Worm (Caenorhabditis elegans): Measurements from ENCODE around the gene C41H7.9.

Gene C41H7.9

ce11 chrII:2976597-2976996 is 35.4 kb downstream of the C41H7.9 start, which contains the start of gene nhr-88:
Gene nhr-88, plus strand, starts transcription at chrII:2976639.
- TF ChIP-seq lin-11 (tag; optimal IDR thresholded peaks at IDR 0.05) (peak; percentile 53), sma-9 (GFP tag; optimal IDR thresholded peaks at IDR 0.05) (peak; percentile 31), sma-9 (tag; optimal IDR thresholded peaks at IDR 0.05) (no peak), mdl-1 (tag; optimal IDR thresholded peaks at IDR 0.05) (peak in 1 of 2 experiments; percentile 35), nhr-21 (tag; optimal IDR thresholded peaks at IDR 0.05) (no peak), unc-55 (GFP tag; optimal IDR thresholded peaks at IDR 0.05) (peak; percentile 36), unc-39 (tag; optimal IDR thresholded peaks at IDR 0.05) (no peak), nhr-129 (tag; optimal IDR thresholded peaks at IDR 0.05) (peak; percentile 19), lsy-2 (tag; optimal IDR thresholded peaks at IDR 0.05) (peak in 1 of 2 experiments; percentile 37), elt-1 (tag; optimal IDR thresholded peaks at IDR 0.05) (no peak), crh-2 (tag; optimal IDR thresholded peaks at IDR 0.05) (peak; percentile 27), egl-27 (tag; optimal IDR thresholded peaks at IDR 0.05) (peak; percentile 11), Y55F3AM.14 (GFP tag; optimal IDR thresholded peaks at IDR 0.05) (peak; percentile 13), C34F6.9 (tag; optimal IDR thresholded peaks at IDR 0.05) (peak; percentile 4), F13H6.1 (tag; optimal IDR thresholded peaks at IDR 0.05) (peak; percentile 11), ama-1 (optimal IDR thresholded peaks at IDR 0.05) (peak; percentile 72), zag-1 (tag; optimal IDR thresholded peaks at IDR 0.05) (peak; percentile 56)

- TF ChIP-seq lin-11 (tag; optimal IDR thresholded peaks at IDR 0.05) (no peak), lsy-2 (tag; optimal IDR thresholded peaks at IDR 0.05) (peak in 1 of 2 experiments; percentile 24), peb-1 (tag; optimal IDR thresholded peaks at IDR 0.05) (no peak), fos-1 (tag; optimal IDR thresholded peaks at IDR 0.05) (peak; percentile 69), nhr-12 (tag; optimal IDR thresholded peaks at IDR 0.05) (no peak), egl-27 (tag; optimal IDR thresholded peaks at IDR 0.05) (no peak), mdl-1 (tag; optimal IDR thresholded peaks at IDR 0.05) (peak in 1 of 2 experiments; percentile 3), nhr-129 (tag; optimal IDR thresholded peaks at IDR 0.05) (no peak), nhr-25 (tag; optimal IDR thresholded peaks at IDR 0.05) (peak; percentile 66), Y55F3AM.14 (GFP tag; optimal IDR thresholded peaks at IDR 0.05) (no peak), nhr-237 (tag; optimal IDR thresholded peaks at IDR 0.05) (no peak), gmeb-1 (tag; optimal IDR thresholded peaks at IDR 0.05) (peak; percentile 35), ceh-16 (tag; optimal IDR thresholded peaks at IDR 0.05) (no peak), unc-39 (tag; optimal IDR thresholded peaks at IDR 0.05) (no peak), sma-9 (GFP tag; optimal IDR thresholded peaks at IDR 0.05) (peak; percentile 44), sma-9 (tag; optimal IDR thresholded peaks at IDR 0.05) (no peak), crh-2 (tag; optimal IDR thresholded peaks at IDR 0.05) (peak; percentile 68), dmd-4 (tag; optimal IDR thresholded peaks at IDR 0.05) (no peak), unc-62 (GFP tag; optimal IDR thresholded peaks at IDR 0.05) (no peak)
These were observed 36.3 kb downstream of the C41H7.9 start for ce11 chrII:2975561-2976230.

- TF ChIP-seq crh-2 (tag; optimal IDR thresholded peaks at IDR 0.05) (peak; percentile 96), alr-1 (tag; optimal IDR thresholded peaks at IDR 0.05) (no peak), peb-1 (tag; optimal IDR thresholded peaks at IDR 0.05) (no peak), dmd-4 (tag; optimal IDR thresholded peaks at IDR 0.05) (no peak), nhr-77 (tag; optimal IDR thresholded peaks at IDR 0.05) (peak; percentile 30), elt-1 (tag; optimal IDR thresholded peaks at IDR 0.05) (peak; percentile 49), nhr-10 (tag; optimal IDR thresholded peaks at IDR 0.05) (peak; percentile 51), lin-11 (tag; optimal IDR thresholded peaks at IDR 0.05) (peak; percentile 86), nhr-12 (tag; optimal IDR thresholded peaks at IDR 0.05) (no peak), ztf-4 (tag; optimal IDR thresholded peaks at IDR 0.05) (peak; percentile 96), egl-27 (tag; optimal IDR thresholded peaks at IDR 0.05) (peak; percentile 99), nhr-6 (tag; optimal IDR thresholded peaks at IDR 0.05) (peak; percentile 88), ama-1 (optimal IDR thresholded peaks at IDR 0.05) (peak; percentile 81), elt-3 (tag; optimal IDR thresholded peaks at IDR 0.05) (no peak), unc-39 (tag; optimal IDR thresholded peaks at IDR 0.05) (no peak), nhr-25 (tag; optimal IDR thresholded peaks at IDR 0.05) (peak; percentile 97), mbf-1 (tag; optimal IDR thresholded peaks at IDR 0.05) (no peak), blmp-1 (tag; optimal IDR thresholded peaks at IDR 0.05; ENCODE audit: insufficient read depth) (peak; percentile 79), R02D3.7 (tag; optimal IDR thresholded peaks at IDR 0.05) (peak; percentile 40), unc-55 (GFP tag; optimal IDR thresholded peaks at IDR 0.05) (peak; percentile 89), mab-5 (tag; optimal IDR thresholded peaks at IDR 0.05) (peak; percentile 95), ztf-1 (GFP tag; conservative IDR thresholded peaks at IDR 0.05) (no peak), ceh-82 (tag; optimal IDR thresholded peaks at IDR 0.05) (peak; percentile 26), lin-13 (GFP tag; optimal IDR thresholded peaks at IDR 0.05) (peak; percentile 96), nhr-237 (tag; optimal IDR thresholded peaks at IDR 0.05) (peak; percentile 69), nhr-23 (tag; optimal IDR thresholded peaks at IDR 0.05) (no peak), skn-1 (tag; optimal IDR thresholded peaks at IDR 0.05) (no peak), sma-9 (GFP tag; optimal IDR thresholded peaks at IDR 0.05) (peak; percentile 99), sma-9 (tag; optimal IDR thresholded peaks at IDR 0.05) (peak; percentile 76), mdl-1 (tag; optimal IDR thresholded peaks at IDR 0.05) (peak; percentile 95 to 98), sem-4 (tag; optimal IDR thresholded peaks at IDR 0.05) (peak; percentile 93), F13H6.1 (tag; optimal IDR thresholded peaks at IDR 0.05) (peak; percentile 97), snpc-4 (tag; optimal IDR thresholded peaks at IDR 0.05) (peak; percentile 72), nhr-11 (tag; optimal IDR thresholded peaks at IDR 0.05) (no peak), aly-2 (tag; optimal IDR thresholded peaks at IDR 0.05) (no peak), sma-3 (GFP tag; optimal IDR thresholded peaks at IDR 0.05) (peak; percentile 88), fos-1 (tag; optimal IDR thresholded peaks at IDR 0.05) (peak; percentile 87)
These were observed 38.1 kb downstream of the C41H7.9 start for ce11 chrII:2973940-2974402.

All from whole organism, L2 larva.